Worm (Caenorhabditis elegans) whole organism, mixed stage, embryonic: ENCODE data around the gene wdr-60.

Experiments
- M03D4.4 ChIP-seq: sonication (generic microtip); optimal IDR thresholded peaks from 2 replicates; lab custom pipeline; 2017; ENCODE audit warnings: mild to moderate bottlenecking, missing genetic modification characterization, missing compliant biosample characterization
- bed-3 ChIP-seq: fragments of 200-800 bp; sonication (Bioruptor generic); optimal IDR thresholded peaks from 3 replicates; lab custom pipeline; 2018; ENCODE audit warnings: mild to moderate bottlenecking, missing genetic modification characterization, moderate library complexity, missing compliant biosample characterization
- blmp-1 ChIP-seq: fragments of 150-350 bp; optimal IDR thresholded peaks from 2 replicates; lab custom pipeline; 2014; ENCODE audit warnings: missing biosample characterization, missing genetic modification characterization
- ceh-39 ChIP-seq: fragments of 150-350 bp; optimal IDR thresholded peaks from 2 replicates; lab custom pipeline; 2014; ENCODE audit warnings: missing biosample characterization, missing genetic modification characterization
- ceh-43 ChIP-seq: fragments of 200-800 bp; sonication (Bioruptor generic); optimal IDR thresholded peaks from 2 replicates; lab custom pipeline; 2018; ENCODE audit warnings: mild to moderate bottlenecking, missing genetic modification characterization, moderate library complexity, missing compliant biosample characterization
- ceh-83 ChIP-seq: fragments of 200-800 bp; sonication (Bioruptor generic); optimal IDR thresholded peaks from 2 replicates; lab custom pipeline; 2018; ENCODE audit warnings: mild to moderate bottlenecking, missing genetic modification characterization, missing compliant biosample characterization
- ces-1 ChIP-seq: fragments of 150-350 bp; optimal IDR thresholded peaks from 2 replicates; lab custom pipeline; 2014; ENCODE audit warnings: missing biosample characterization, missing genetic modification reagents, missing genetic modification characterization
- cnd-1 ChIP-seq: fragments of 200-800 bp; sonication (Bioruptor generic); optimal IDR thresholded peaks from 2 replicates; lab custom pipeline; 2018; ENCODE audit warnings: mild to moderate bottlenecking, missing genetic modification characterization, missing compliant biosample characterization
- drap-1 ChIP-seq: fragments of 200-800 bp; sonication (Bioruptor generic); optimal IDR thresholded peaks from 3 replicates; lab custom pipeline; 2018; ENCODE audit warnings: mild to moderate bottlenecking, missing genetic modification characterization, missing compliant biosample characterization
- elt-1 ChIP-seq: sonication (generic microtip); optimal IDR thresholded peaks from 2 replicates; lab custom pipeline; 2017; ENCODE audit warnings: missing genetic modification characterization, mild to moderate bottlenecking, missing compliant biosample characterization, antibody characterized with exemption, moderate library complexity, borderline replicate concordance; ENCODE audit not compliant: insufficient read depth
- elt-3 ChIP-seq: fragments of 150-350 bp; optimal IDR thresholded peaks from 2 replicates; lab custom pipeline; 2014; ENCODE audit warnings: missing biosample characterization, missing genetic modification characterization
- flh-1 ChIP-seq: fragments of 200-800 bp; sonication (Bioruptor generic); optimal IDR thresholded peaks from 2 replicates; lab custom pipeline; 2018; ENCODE audit warnings: mild to moderate bottlenecking, missing genetic modification characterization, moderate library complexity, missing compliant biosample characterization
- ham-2 ChIP-seq: fragments of 200-800 bp; sonication (Bioruptor generic); optimal IDR thresholded peaks from 2 replicates; lab custom pipeline; 2018; ENCODE audit warnings: mild to moderate bottlenecking, missing genetic modification characterization, missing compliant biosample characterization
- hlh-1 ChIP-seq: fragments of 150-350 bp; optimal IDR thresholded peaks from 2 replicates; lab custom pipeline; 2014; ENCODE audit warnings: missing biosample characterization, missing genetic modification reagents, missing genetic modification characterization
- lin-13 ChIP-seq: fragments of 150-350 bp; optimal IDR thresholded peaks from 2 replicates; lab custom pipeline; 2014; ENCODE audit warnings: missing biosample characterization, missing genetic modification characterization
- lin-32 ChIP-seq: fragments of 200-800 bp; sonication (Bioruptor generic); optimal IDR thresholded peaks from 2 replicates; lab custom pipeline; 2018; ENCODE audit warnings: mild to moderate bottlenecking, missing genetic modification characterization, missing compliant biosample characterization
- lsy-2 ChIP-seq: fragments of 150-350 bp; optimal IDR thresholded peaks from 2 replicates; lab custom pipeline; 2014; ENCODE audit warnings: missing biosample characterization, missing genetic modification characterization
- mab-5 ChIP-seq: fragments of 150-350 bp; optimal IDR thresholded peaks from 2 replicates; lab custom pipeline; 2014; ENCODE audit warnings: missing biosample characterization, missing genetic modification characterization
- mep-1 ChIP-seq: fragments of 150-350 bp; optimal IDR thresholded peaks from 2 replicates; lab custom pipeline; 2017; ENCODE audit warnings: missing biosample characterization, missing genetic modification reagents, missing genetic modification characterization, inconsistent platforms
- mls-2 ChIP-seq: sonication (generic microtip); optimal IDR thresholded peaks from 2 replicates; lab custom pipeline; 2016; ENCODE audit warnings: mild to moderate bottlenecking, missing genetic modification characterization, moderate library complexity, missing compliant biosample characterization
- nhr-12 ChIP-seq: fragments of 150-350 bp; optimal IDR thresholded peaks from 2 replicates; lab custom pipeline; 2014; ENCODE audit warnings: missing biosample characterization, missing genetic modification characterization
- nhr-2 ChIP-seq: fragments of 150-350 bp; optimal IDR thresholded peaks from 2 replicates; lab custom pipeline; 2014; ENCODE audit warnings: missing biosample characterization, missing genetic modification characterization
- nhr-237 ChIP-seq: fragments of 150-350 bp; optimal IDR thresholded peaks from 2 replicates; lab custom pipeline; 2014; ENCODE audit warnings: missing biosample characterization, missing genetic modification characterization
- nhr-28 ChIP-seq: fragments of 150-350 bp; optimal IDR thresholded peaks from 2 replicates; lab custom pipeline; 2014; ENCODE audit warnings: missing biosample characterization, missing genetic modification characterization
- nhr-76 ChIP-seq: sonication (generic microtip); optimal IDR thresholded peaks from 2 replicates; lab custom pipeline; 2017; ENCODE audit warnings: missing biosample characterization, missing genetic modification characterization
- pha-4 ChIP-seq: fragments of 150-350 bp; optimal IDR thresholded peaks from 2 replicates; lab custom pipeline; 2018; ENCODE audit warnings: missing biosample characterization, missing genetic modification reagents, missing genetic modification characterization
- sem-2 ChIP-seq: fragments of 200-800 bp; sonication (Bioruptor generic); optimal IDR thresholded peaks from 2 replicates; lab custom pipeline; 2018; ENCODE audit warnings: mild to moderate bottlenecking, missing genetic modification characterization, missing compliant biosample characterization
- snpc-4 ChIP-seq: fragments of 150-350 bp; optimal IDR thresholded peaks from 2 replicates; lab custom pipeline; 2014; ENCODE audit warnings: missing biosample characterization, missing genetic modification characterization
- sptf-1 ChIP-seq: sonication (generic microtip); optimal IDR thresholded peaks from 2 replicates; lab custom pipeline; 2017; ENCODE audit warnings: mild to moderate bottlenecking, missing genetic modification characterization, moderate library complexity, missing compliant biosample characterization
- tbx-8 ChIP-seq: fragments of 200-800 bp; sonication (Bioruptor generic); optimal IDR thresholded peaks from 2 replicates; lab custom pipeline; 2018; ENCODE audit warnings: mild to moderate bottlenecking, missing genetic modification characterization, moderate library complexity, missing compliant biosample characterization
- unc-120 ChIP-seq: sonication (generic microtip); optimal IDR thresholded peaks from 2 replicates; lab custom pipeline; 2017; ENCODE audit warnings: missing genetic modification characterization, missing compliant biosample characterization; ENCODE audit not compliant: poor library complexity, severe bottlenecking
- unc-39 ChIP-seq: fragments of 150-350 bp; optimal IDR thresholded peaks from 2 replicates; lab custom pipeline; 2014; ENCODE audit warnings: missing biosample characterization, missing genetic modification characterization
- unc-62 ChIP-seq: fragments of 150-350 bp; optimal IDR thresholded peaks from 2 replicates; lab custom pipeline; 2014; ENCODE audit warnings: missing biosample characterization, missing genetic modification reagents, missing genetic modification characterization
- zip-8 ChIP-seq: fragments of 150-350 bp; optimal IDR thresholded peaks from 2 replicates; lab custom pipeline; 2014; ENCODE audit warnings: missing biosample characterization, missing genetic modification characterization
- ztf-11 ChIP-seq: fragments of 150-350 bp; optimal IDR thresholded peaks from 2 replicates; lab custom pipeline; 2014; ENCODE audit warnings: missing biosample characterization, missing genetic modification characterization

The wdr-60 gene

DNA sequence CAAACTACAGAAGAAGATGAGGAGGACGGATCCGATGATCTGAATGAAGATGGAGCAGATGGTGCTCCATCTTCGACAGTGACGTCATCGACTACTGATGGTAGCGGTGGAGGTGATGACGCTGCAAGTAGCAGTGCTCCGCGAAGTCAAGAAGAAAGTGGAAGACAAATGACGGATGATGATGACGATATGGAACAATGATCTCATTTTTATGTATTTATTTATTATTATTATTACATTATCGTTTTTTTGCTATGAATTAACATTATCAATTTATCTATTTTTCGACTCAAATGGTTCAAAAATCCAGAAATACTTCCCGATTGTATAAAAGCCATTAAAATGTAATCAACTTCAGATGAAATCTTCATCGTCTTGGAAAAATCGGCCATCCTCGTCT is 34.7 kb downstream of the wdr-60 start, which contains the start of gene R144.3:
Gene R144.3, plus strand, starts transcription at position 301 of the 400 bp plus-strand sequence.
- no peak for TF ChIP-seq lin-32 (GFP tag; lab: Kevin White, UChicago)
- no peak for TF ChIP-seq mep-1 (tag; lab: Kevin White, UChicago)
- TF ChIP-seq nhr-12, result no peak
- no peak for TF ChIP-seq snpc-4 (tag; lab: Kevin White, UChicago)
- TF ChIP-seq lin-13, result no peak
- no peak for TF ChIP-seq nhr-28
- TF ChIP-seq drap-1 (GFP tag; lab: Kevin White, UChicago), result no peak
- TF ChIP-seq unc-62, result no peak
- TF ChIP-seq flh-1 (GFP tag; lab: Kevin White, UChicago), result no peak
- no peak for TF ChIP-seq hlh-1 (tag; lab: Kevin White, UChicago)
- no peak for TF ChIP-seq tbx-8 (GFP tag; lab: Kevin White, UChicago)
- TF ChIP-seq ham-2 (GFP tag; lab: Kevin White, UChicago), result no peak
- TF ChIP-seq elt-1, result no peak
- no peak for TF ChIP-seq pha-4 (tag; lab: Kevin White, UChicago)
- TF ChIP-seq mls-2 (tag; lab: Kevin White, UChicago), result no peak
- no peak for TF ChIP-seq lsy-2
- TF ChIP-seq zip-8 (tag; lab: Kevin White, UChicago), result no peak
- no peak for TF ChIP-seq ztf-11 (tag; lab: Kevin White, UChicago)
- no peak for TF ChIP-seq sptf-1
- TF ChIP-seq, all 35 proteins: peak for 0

DNA sequence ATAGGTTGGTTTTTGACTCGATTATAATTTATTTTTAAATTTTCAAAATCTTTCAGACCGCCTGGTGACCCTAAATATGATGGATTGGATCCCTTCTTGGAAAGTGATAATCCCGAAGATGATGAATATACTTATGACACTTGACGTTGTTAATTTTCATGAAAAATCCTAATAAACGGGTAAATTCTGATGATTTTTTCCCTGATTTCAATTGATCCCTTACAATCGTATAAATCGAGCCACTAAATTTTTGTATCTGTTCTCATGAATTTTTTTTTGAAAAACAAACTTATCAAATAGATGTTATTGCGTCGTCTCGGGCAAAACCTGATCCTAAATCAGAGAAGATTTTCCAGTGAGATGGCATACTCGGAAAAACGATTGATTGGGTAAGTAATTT is 36.0 kb downstream of the wdr-60 start, which contains the start of gene R144.13:
Gene R144.13, plus strand, starts transcription at position 301 of the 400 bp plus-strand sequence.
- TF ChIP-seq mls-2 (tag; lab: Kevin White, UChicago), result no peak
- no peak for TF ChIP-seq hlh-1 (tag; lab: Kevin White, UChicago)
- TF ChIP-seq elt-1, result no peak
- TF ChIP-seq unc-62, result no peak
- no peak for TF ChIP-seq lin-13
- no peak for TF ChIP-seq elt-3 (tag; lab: Kevin White, UChicago)
- no peak for TF ChIP-seq sem-2 (GFP tag; lab: Kevin White, UChicago)
- TF ChIP-seq zip-8 (tag; lab: Kevin White, UChicago), result no peak
- no peak for TF ChIP-seq unc-120
- TF ChIP-seq pha-4 (tag; lab: Kevin White, UChicago), result no peak
- TF ChIP-seq M03D4.4 (tag; lab: Kevin White, UChicago), result no peak
- no peak for TF ChIP-seq bed-3 (GFP tag; lab: Kevin White, UChicago)
- no peak for TF ChIP-seq ham-2 (GFP tag; lab: Kevin White, UChicago)
- TF ChIP-seq nhr-12, result no peak
- no peak for TF ChIP-seq lsy-2
- no peak for TF ChIP-seq mep-1 (tag; lab: Kevin White, UChicago)
- TF ChIP-seq ceh-39 (tag; lab: Kevin White, UChicago), result no peak
- TF ChIP-seq cnd-1, result no peak

ce11 chrIII:5023642-5024041 is 36.6 kb downstream of the wdr-60 start:
- TF ChIP-seq bed-3 (GFP tag; lab: Kevin White, UChicago), result no peak
- TF ChIP-seq nhr-76 (tag; lab: Kevin White, UChicago), result no peak
- TF ChIP-seq lin-32 (GFP tag; lab: Kevin White, UChicago), result no peak
- TF ChIP-seq ceh-83 (GFP tag; lab: Kevin White, UChicago), result no peak
- no peak for TF ChIP-seq ham-2 (GFP tag; lab: Kevin White, UChicago)
- no peak for TF ChIP-seq tbx-8 (GFP tag; lab: Kevin White, UChicago)
- no peak for TF ChIP-seq elt-1
- TF ChIP-seq unc-120, result no peak
- no peak for TF ChIP-seq flh-1 (GFP tag; lab: Kevin White, UChicago)
- TF ChIP-seq lin-13, result no peak

- TF ChIP-seq lin-32 (GFP tag; lab: Kevin White, UChicago), result peak; percentile 14
- no peak for TF ChIP-seq zip-8 (tag; lab: Kevin White, UChicago)
- TF ChIP-seq mab-5 (tag; lab: Kevin White, UChicago), result no peak
- no peak for TF ChIP-seq elt-3 (tag; lab: Kevin White, UChicago)
- peak; percentile 23 for TF ChIP-seq lsy-2
- TF ChIP-seq drap-1 (GFP tag; lab: Kevin White, UChicago), result no peak
- TF ChIP-seq sem-2 (GFP tag; lab: Kevin White, UChicago), result no peak
- no peak for TF ChIP-seq pha-4 (tag; lab: Kevin White, UChicago)
- TF ChIP-seq tbx-8 (GFP tag; lab: Kevin White, UChicago), result no peak
- TF ChIP-seq M03D4.4 (tag; lab: Kevin White, UChicago), result no peak
- TF ChIP-seq ham-2 (GFP tag; lab: Kevin White, UChicago), result peak; percentile 27
- TF ChIP-seq lin-13, result no peak
- peak; percentile 13 for TF ChIP-seq unc-120
- TF ChIP-seq ceh-39 (tag; lab: Kevin White, UChicago), result peak; percentile 84
- no peak for TF ChIP-seq sptf-1
- TF ChIP-seq ceh-83 (GFP tag; lab: Kevin White, UChicago), result peak; percentile 70
- TF ChIP-seq mls-2 (tag; lab: Kevin White, UChicago), result no peak
- no peak for TF ChIP-seq cnd-1
- no peak for TF ChIP-seq nhr-237 (tag; lab: Kevin White, UChicago)
- TF ChIP-seq nhr-2 (tag; lab: Kevin White, UChicago), result no peak
- no peak for TF ChIP-seq elt-1
- TF ChIP-seq blmp-1, result no peak
- TF ChIP-seq hlh-1 (tag; lab: Kevin White, UChicago), result peak; percentile 61
- TF ChIP-seq nhr-28, result no peak
- TF ChIP-seq snpc-4 (tag; lab: Kevin White, UChicago), result no peak
- no peak for TF ChIP-seq ceh-43 (GFP tag; lab: Kevin White, UChicago)
- TF ChIP-seq nhr-76 (tag; lab: Kevin White, UChicago), result no peak
- no peak for TF ChIP-seq flh-1 (GFP tag; lab: Kevin White, UChicago)
- no peak for TF ChIP-seq nhr-12
- no peak for TF ChIP-seq unc-39
- peak; percentile 1 for TF ChIP-seq mep-1 (tag; lab: Kevin White, UChicago)
- TF ChIP-seq bed-3 (GFP tag; lab: Kevin White, UChicago), result no peak
- TF ChIP-seq unc-62, result peak; percentile 3
- TF ChIP-seq ces-1 (GFP tag; lab: Kevin White, UChicago), result peak; percentile 43
- no peak for TF ChIP-seq ztf-11 (tag; lab: Kevin White, UChicago)
These were observed 37.5 kb downstream of the wdr-60 start, which contains the start of gene pcf-11 for ce11 chrIII:5024393-5024964. TSS of gene pcf-11 (plus strand) at chrIII:5024914.
